Fruit fly (Drosophila melanogaster) whole organism, larva: ENCODE data around the gene Ube4B.

Source experiments
- noc ChIP-seq: fragments of 200-800 bp; sonication (Bioruptor generic); optimal IDR thresholded peaks from 3 replicates; lab custom pipeline; 2019; ENCODE audit warnings: missing biosample characterization, mild to moderate bottlenecking, missing genetic modification characterization, moderate library complexity

Ube4B gene

dm6 chr2L:13018992-13019484 lies at the start of gene Ube4B:
Gene Ube4B (minus strand): TSS chr2L:13019434.
- TF ChIP-seq noc (tag; lab: Kevin White, UChicago) = no peak

- no peak for TF ChIP-seq noc (tag; lab: Kevin White, UChicago)
Observed at dm6 chr2L:13068533-13069398, 49.5 kb upstream of the Ube4B start.

- no peak for TF ChIP-seq noc (tag; lab: Kevin White, UChicago)
Observed at dm6 chr2L:13065916-13066315, 46.7 kb upstream of the Ube4B start.

dm6 chr2L:13060037-13060537 lies 40.9 kb upstream of the Ube4B start, which contains the start of gene CG9932:
Gene CG9932 (minus strand): TSS chr2L:13060140.
- no peak for TF ChIP-seq noc (tag; lab: Kevin White, UChicago)

dm6 chr2L:13056022-13056421 lies 36.8 kb upstream of the Ube4B start:
- TF ChIP-seq noc (tag; lab: Kevin White, UChicago) = no peak

- no peak for TF ChIP-seq noc (tag; lab: Kevin White, UChicago)
Observed at dm6 chr2L:13049136-13049535, 29.9 kb upstream of the Ube4B start.

dm6 chr2L:13045924-13046323 lies 26.7 kb upstream of the Ube4B start:
- no peak for TF ChIP-seq noc (tag; lab: Kevin White, UChicago)

- no peak for TF ChIP-seq noc (tag; lab: Kevin White, UChicago)
Observed at dm6 chr2L:13044135-13044534, 24.9 kb upstream of the Ube4B start.

dm6 chr2L:13042405-13042804 lies 23.2 kb upstream of the Ube4B start:
- no peak for TF ChIP-seq noc (tag; lab: Kevin White, UChicago)

dm6 chr2L:13035687-13036185 lies 16.5 kb upstream of the Ube4B start:
- TF ChIP-seq noc (tag; lab: Kevin White, UChicago) = no peak

dm6 chr2L:13028923-13029322 lies 9.7 kb upstream of the Ube4B start:
- TF ChIP-seq noc (tag; lab: Kevin White, UChicago) = no peak

dm6 chr2L:13021020-13021781 lies 2.0 kb upstream of the Ube4B start, which contains the start of gene CG9933:
Gene CG9933 (minus strand): TSS chr2L:13021312.
- TF ChIP-seq noc (tag; lab: Kevin White, UChicago) = no peak

dm6 chr2L:13014038-13014790 lies 5.0 kb downstream of the Ube4B start:
- TF ChIP-seq noc (tag; lab: Kevin White, UChicago) = no peak

dm6 chr2L:13005304-13005703 lies 13.9 kb downstream of the Ube4B start:
- no peak for TF ChIP-seq noc (tag; lab: Kevin White, UChicago)
